Worm (Caenorhabditis elegans) whole organism, L2 larva: ENCODE data around the gene srg-48.

Experiments used
- elt-3 ChIP-seq: sonication (generic microtip); optimal IDR thresholded peaks from 2 replicates; lab custom pipeline; 2017; ENCODE audit warnings: missing biosample characterization, missing genetic modification characterization
- fos-1 ChIP-seq: fragments of 150-350 bp; optimal IDR thresholded peaks from 2 replicates; lab custom pipeline; 2014; ENCODE audit warnings: missing biosample characterization, missing genetic modification characterization
- lin-11 ChIP-seq: fragments of 150-350 bp; sonication (generic microtip); optimal IDR thresholded peaks from 2 replicates; lab custom pipeline; 2014; ENCODE audit warnings: missing biosample characterization, missing genetic modification characterization, inconsistent platforms, mixed read lengths
- nhr-237 ChIP-seq: fragments of 150-350 bp; optimal IDR thresholded peaks from 2 replicates; lab custom pipeline; 2014; ENCODE audit warnings: missing biosample characterization, missing genetic modification characterization
- nhr-25 ChIP-seq: fragments of 150-350 bp; sonication (generic microtip); optimal IDR thresholded peaks from 3 replicates; lab custom pipeline; 2014; ENCODE audit warnings: missing biosample characterization, missing genetic modification characterization
- nhr-77 ChIP-seq: fragments of 150-350 bp; optimal IDR thresholded peaks from 2 replicates; lab custom pipeline; 2014; ENCODE audit warnings: missing biosample characterization, missing genetic modification characterization
- peb-1 ChIP-seq: fragments of 150-350 bp; optimal IDR thresholded peaks from 2 replicates; lab custom pipeline; 2014; ENCODE audit warnings: missing biosample characterization, missing genetic modification characterization
- sma-9 ChIP-seq, 2 experiments: fragments of 150-350 bp in 1 of 2; sonication (generic microtip) in 1 of 2; optimal IDR thresholded peaks; 2 replicates each; lab custom pipeline; 2014 to 2016; ENCODE audit warnings: missing genetic modification characterization in 2 of 2, mild to moderate bottlenecking in 1 of 2, missing biosample characterization in 1 of 2, missing compliant biosample characterization in 1 of 2, missing genetic modification reagents in 1 of 2, moderate library complexity in 1 of 2
- zag-1 ChIP-seq: fragments of 150-350 bp; optimal IDR thresholded peaks from 2 replicates; lab custom pipeline; 2014; ENCODE audit warnings: missing biosample characterization, missing genetic modification characterization
- ztf-4 ChIP-seq: fragments of 150-350 bp; optimal IDR thresholded peaks from 2 replicates; lab custom pipeline; 2014; ENCODE audit warnings: missing biosample characterization, missing genetic modification characterization

ce11 chrIV:7075063-7075462 lies 2.9 kb downstream of the srg-48 start, which contains the start of gene srg-50:
- TF ChIP-seq nhr-237 (tag; lab: Kevin White, UChicago), result no peak
- no peak for TF ChIP-seq nhr-77 (tag; lab: Kevin White, UChicago)
- TF ChIP-seq elt-3, result no peak
- TF ChIP-seq sma-9 (GFP tag; optimal IDR thresholded peaks at IDR 0.05; lab: Kevin White, UChicago), result no peak
- TF ChIP-seq sma-9 (tag; optimal IDR thresholded peaks at IDR 0.05; lab: Kevin White, UChicago), result no peak
- TF ChIP-seq zag-1 (tag; lab: Kevin White, UChicago), result no peak
- TF ChIP-seq ztf-4, result no peak
- no peak for TF ChIP-seq fos-1
- no peak for TF ChIP-seq peb-1
- no peak for TF ChIP-seq nhr-25
- no peak for TF ChIP-seq lin-11
